Worm (Caenorhabditis elegans) whole organism, midembryonic: ENCODE measurements around the gene fbxa-66.

Experiments
- T22C8.4 ChIP-seq: fragments of 200-800 bp; sonication (Bioruptor generic); IDR thresholded peaks from 2 replicates; pipeline ENCODE4 v1.3.6; 2022; ENCODE audit warnings: missing genetic modification characterization, missing compliant biosample characterization
- cog-1 ChIP-seq: sonication (generic microtip); optimal IDR thresholded peaks from 2 replicates; lab custom pipeline; 2016; ENCODE audit warnings: missing genetic modification characterization, missing compliant biosample characterization
- flt-1 ChIP-seq: fragments of 200-800 bp; sonication (Bioruptor generic); IDR thresholded peaks from 2 replicates; pipeline ENCODE4 v1.3.6; 2022; ENCODE audit warnings: missing genetic modification characterization, missing compliant biosample characterization
- klf-2 ChIP-seq: fragments of 200-800 bp; sonication (Bioruptor generic); conservative IDR thresholded peaks from 2 replicates; pipeline ENCODE4 v1.3.6; 2022; ENCODE audit warnings: missing genetic modification reagents, missing genetic modification characterization, missing compliant biosample characterization
- med-1 ChIP-seq: sonication (generic microtip); optimal IDR thresholded peaks from 2 replicates; lab custom pipeline; 2017; ENCODE audit warnings: missing genetic modification characterization, mild to moderate bottlenecking, missing compliant biosample characterization, antibody characterized with exemption, missing genetic modification reagents; ENCODE audit not compliant: insufficient read depth
- ref-1 ChIP-seq: fragments of 200-800 bp; sonication (Bioruptor generic); conservative IDR thresholded peaks from 2 replicates; pipeline ENCODE4 v1.3.6; 2022; ENCODE audit warnings: missing genetic modification reagents, missing genetic modification characterization, missing compliant biosample characterization
- tab-1 ChIP-seq: fragments of 200-800 bp; sonication (Bioruptor generic); IDR thresholded peaks from 2 replicates; pipeline ENCODE4 v1.3.6; 2022; ENCODE audit warnings: missing genetic modification characterization, missing compliant biosample characterization
- ztf-23 ChIP-seq: fragments of 200-800 bp; sonication (Bioruptor generic); IDR thresholded peaks from 2 replicates; pipeline ENCODE4 v1.3.6; 2022; ENCODE audit warnings: missing genetic modification reagents, missing genetic modification characterization, missing compliant biosample characterization
- ztf-29 ChIP-seq: fragments of 200-800 bp; sonication (Bioruptor generic); IDR thresholded peaks from 2 replicates; pipeline ENCODE4 v1.3.6; 2022; ENCODE audit warnings: missing genetic modification reagents, missing genetic modification characterization, missing compliant biosample characterization

fbxa-66 gene

DNA sequence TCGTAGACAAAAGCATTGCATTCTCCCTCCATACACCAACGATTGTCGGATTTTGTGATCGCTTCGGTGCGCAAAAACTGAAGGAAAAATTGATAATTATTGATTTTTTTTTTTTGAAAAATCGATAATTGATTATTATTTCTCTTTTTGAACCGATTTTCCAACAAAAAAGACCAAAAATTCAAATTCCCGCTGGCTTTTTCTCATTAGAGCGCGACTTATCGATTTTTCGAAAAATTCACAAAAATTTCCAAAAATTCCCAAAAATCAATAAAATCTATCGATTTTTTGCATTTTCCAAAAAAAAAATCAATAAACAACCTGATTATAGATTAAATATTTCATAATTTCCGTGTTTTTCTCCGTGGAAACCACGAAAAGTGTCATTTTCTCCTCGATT is 14.8 kb upstream of the fbxa-66 start:
- TF ChIP-seq ztf-23 (GFP tag; lab: Robert Waterston, UW), result no peak
- peak; percentile 78 for TF ChIP-seq T22C8.4 (GFP tag; lab: Robert Waterston, UW)
- TF ChIP-seq klf-2 (GFP tag; lab: Robert Waterston, UW), result no peak
- TF ChIP-seq med-1, result no peak
- no peak for TF ChIP-seq cog-1
- TF ChIP-seq ref-1 (GFP tag; lab: Robert Waterston, UW), result no peak
- no peak for TF ChIP-seq flt-1

ce11 chrIII:2324703-2325102 is 10.9 kb upstream of the fbxa-66 start:
- no peak for TF ChIP-seq T22C8.4 (GFP tag; lab: Robert Waterston, UW)
- TF ChIP-seq klf-2 (GFP tag; lab: Robert Waterston, UW), result no peak
- no peak for TF ChIP-seq flt-1

ce11 chrIII:2316439-2316838 is 2.6 kb upstream of the fbxa-66 start:
- TF ChIP-seq ztf-23 (GFP tag; lab: Robert Waterston, UW) (no peak), T22C8.4 (GFP tag; lab: Robert Waterston, UW) (no peak), flt-1 (no peak)

DNA sequence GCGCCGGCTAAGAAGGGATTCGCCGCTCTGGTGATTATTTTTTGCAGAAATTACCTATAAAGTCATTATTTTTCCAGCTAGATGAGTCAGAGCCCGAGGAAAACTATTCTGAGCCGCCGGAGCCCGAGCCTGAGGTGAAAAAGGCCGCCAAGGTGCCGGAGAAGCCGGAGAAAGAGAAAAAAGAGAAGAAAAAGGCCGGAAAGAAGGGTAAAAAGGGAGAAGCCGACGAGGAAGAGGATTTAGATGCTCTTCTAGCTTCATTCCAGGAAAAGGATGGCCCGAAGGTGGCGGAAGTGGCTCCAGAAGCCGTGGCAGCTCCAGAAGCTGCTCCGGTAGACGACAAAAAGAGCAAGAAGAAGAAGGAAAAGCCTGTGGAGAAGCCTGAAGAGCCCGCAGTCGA is 843 bp upstream of the fbxa-66 start:
- TF ChIP-seq T22C8.4 (GFP tag; lab: Robert Waterston, UW), result no peak
- TF ChIP-seq tab-1, result 0 out of 2 replicates have a peak, but pooled peaks have one; percentile 5

DNA sequence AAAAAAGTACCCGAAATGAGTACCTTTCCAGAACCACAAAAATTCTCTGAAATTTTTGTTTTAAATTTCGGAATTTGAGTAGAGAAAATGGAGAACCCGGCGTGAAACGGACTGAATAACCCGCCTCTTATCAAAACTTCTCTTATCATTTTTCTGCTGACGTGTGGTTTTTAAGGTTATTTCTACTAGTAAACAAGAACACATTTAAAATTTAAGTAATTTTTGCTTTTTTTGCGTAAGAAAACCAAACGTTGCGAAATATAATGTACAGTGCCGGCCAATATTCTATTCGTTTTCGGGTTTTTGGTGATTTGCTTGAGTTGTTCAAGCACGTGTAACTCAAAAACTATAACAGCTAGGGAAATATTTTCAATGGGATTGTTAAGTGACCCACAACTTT is 2.8 kb downstream of the fbxa-66 start:
- TF ChIP-seq ztf-29, result no peak
- TF ChIP-seq klf-2 (GFP tag; lab: Robert Waterston, UW), result no peak
- TF ChIP-seq T22C8.4 (GFP tag; lab: Robert Waterston, UW), result no peak

ce11 chrIII:2308026-2308425 is 5.8 kb downstream of the fbxa-66 start, which contains the start of the genes fbxa-1 and Y54F10BM.20:
Gene fbxa-1, minus strand, starts transcription at chrIII:2308126.
Gene Y54F10BM.20, plus strand, starts transcription at chrIII:2308256.
- TF ChIP-seq tab-1 (no peak), med-1 (no peak), ztf-23 (GFP tag; lab: Robert Waterston, UW) (no peak), cog-1 (no peak), ztf-29 (no peak), ref-1 (GFP tag; lab: Robert Waterston, UW) (no peak), klf-2 (GFP tag; lab: Robert Waterston, UW) (no peak), flt-1 (no peak)

DNA sequence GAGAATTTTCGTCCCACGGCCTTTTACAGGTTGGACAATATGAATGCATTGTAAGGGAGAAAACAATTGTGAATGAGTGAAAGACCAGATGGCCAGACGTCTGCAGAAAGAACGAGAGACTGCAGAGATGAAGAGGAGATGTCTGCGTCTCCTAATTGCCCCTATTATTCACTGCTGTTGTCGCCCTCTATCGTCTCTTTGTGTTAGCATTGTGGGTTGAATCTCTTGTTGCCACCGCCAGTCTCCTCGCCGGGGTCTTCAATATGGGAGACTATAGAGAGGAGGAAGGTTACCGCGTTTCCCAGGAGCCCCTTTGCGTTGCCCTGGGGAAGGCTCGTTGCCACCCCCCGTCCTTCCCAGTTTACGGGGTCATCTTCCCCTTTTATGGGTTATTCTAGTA is 9.0 kb downstream of the fbxa-66 start, which contains the start of gene Y54F10BM.9:
Gene Y54F10BM.9, minus strand, starts transcription at position 61 of the 400 bp plus-strand sequence.
- TF ChIP-seq klf-2 (GFP tag; lab: Robert Waterston, UW), result no peak
- TF ChIP-seq cog-1, result peak; percentile 5
- TF ChIP-seq ref-1 (GFP tag; lab: Robert Waterston, UW), result 0 out of 2 replicates have a peak, but pooled peaks have one; percentile 13

DNA sequence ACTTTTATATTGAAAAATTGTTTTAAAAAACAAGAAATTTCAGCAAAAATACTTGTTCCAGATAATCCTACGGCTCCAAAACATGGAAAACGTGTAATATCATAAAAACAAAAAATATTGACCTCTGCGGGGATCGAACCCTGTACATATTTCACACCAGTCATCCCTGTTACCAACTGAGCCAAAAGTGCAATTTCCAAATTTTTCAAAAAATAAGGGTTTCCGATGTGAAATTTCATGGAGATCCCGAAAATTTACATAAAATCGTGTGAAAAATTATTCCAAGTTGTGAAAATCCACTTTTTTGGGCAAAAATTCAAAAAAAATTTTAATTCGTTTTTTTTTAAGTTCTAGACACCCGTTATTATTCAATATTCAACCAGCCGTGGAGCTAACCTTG is 9.7 kb downstream of the fbxa-66 start:
- TF ChIP-seq ref-1 (GFP tag; lab: Robert Waterston, UW) (no peak), ztf-23 (GFP tag; lab: Robert Waterston, UW) (no peak), med-1 (no peak), tab-1 (no peak), cog-1 (no peak), flt-1 (no peak)

- no peak for TF ChIP-seq klf-2 (GFP tag; lab: Robert Waterston, UW)
- TF ChIP-seq ztf-29, result no peak
- no peak for TF ChIP-seq tab-1
- TF ChIP-seq cog-1, result no peak
- no peak for TF ChIP-seq flt-1
- no peak for TF ChIP-seq T22C8.4 (GFP tag; lab: Robert Waterston, UW)
- no peak for TF ChIP-seq med-1
- TF ChIP-seq ztf-23 (GFP tag; lab: Robert Waterston, UW), result no peak
- TF ChIP-seq ref-1 (GFP tag; lab: Robert Waterston, UW), result no peak
Observed at ce11 chrIII:2294736-2295135, 19.1 kb downstream of the fbxa-66 start.

DNA sequence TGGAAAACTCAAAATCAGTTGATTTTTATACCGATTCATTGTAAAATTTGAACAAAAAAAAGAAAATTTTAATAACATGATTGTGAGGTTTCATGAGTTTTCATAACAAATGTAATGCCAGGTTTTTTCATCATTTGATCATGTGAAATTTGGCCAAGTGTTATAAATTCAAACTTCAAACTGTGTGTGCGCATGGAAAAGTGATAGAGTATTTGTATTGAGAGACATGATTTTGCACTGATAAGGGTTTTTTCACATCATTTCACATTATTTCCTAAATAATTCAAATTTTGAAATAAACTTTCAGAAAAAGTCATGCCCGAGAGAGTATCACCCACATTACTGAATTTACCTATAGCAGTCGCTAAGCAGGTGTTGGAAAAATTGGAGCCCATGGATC is 22.7 kb downstream of the fbxa-66 start, which contains the start of gene fbxa-219:
Gene fbxa-219, plus strand, starts transcription at position 277 of the 400 bp plus-strand sequence.
- TF ChIP-seq flt-1 (no peak), med-1 (no peak), klf-2 (GFP tag; lab: Robert Waterston, UW) (no peak)

ce11 chrIII:2288261-2288660 is 25.6 kb downstream of the fbxa-66 start:
- TF ChIP-seq ref-1 (GFP tag; lab: Robert Waterston, UW), result no peak
- TF ChIP-seq cog-1, result no peak
- no peak for TF ChIP-seq flt-1
- TF ChIP-seq med-1, result no peak
- TF ChIP-seq T22C8.4 (GFP tag; lab: Robert Waterston, UW), result no peak
- TF ChIP-seq ztf-23 (GFP tag; lab: Robert Waterston, UW), result no peak
- TF ChIP-seq klf-2 (GFP tag; lab: Robert Waterston, UW), result no peak
- no peak for TF ChIP-seq ztf-29
- TF ChIP-seq tab-1, result no peak

DNA sequence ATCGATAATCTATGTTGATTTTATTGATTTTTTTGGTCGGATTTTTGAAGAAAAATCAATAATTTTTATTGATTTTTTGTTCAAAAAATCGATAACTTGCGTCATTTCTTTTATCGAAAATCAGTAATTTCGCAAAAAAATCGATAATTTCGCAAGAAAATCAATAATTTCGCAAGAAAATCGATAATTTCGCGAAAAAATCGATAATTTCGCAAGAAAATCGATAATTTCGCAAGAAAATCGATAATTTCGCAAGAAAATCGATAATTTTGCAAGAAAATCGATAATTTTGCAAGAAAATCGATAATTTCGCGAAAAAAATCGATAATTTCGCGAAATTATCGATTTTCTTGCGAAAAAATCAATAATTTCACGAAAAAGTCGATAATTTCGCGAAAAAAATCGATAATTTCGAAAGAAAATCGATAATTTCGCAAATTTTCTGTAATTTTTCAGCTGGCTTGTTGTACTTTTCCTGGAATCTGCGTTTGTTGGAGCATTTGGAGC is 30.4 kb downstream of the fbxa-66 start:
- TF ChIP-seq T22C8.4 (GFP tag; lab: Robert Waterston, UW) (peak; percentile 97), med-1 (no peak)
